Worm (Caenorhabditis elegans) whole organism, mixed stage, embryonic: ENCODE data around the gene scl-19.

ENCODE experiments used
- bed-3 ChIP-seq: fragments of 200-800 bp; sonication (Bioruptor generic); optimal IDR thresholded peaks from 3 replicates; lab custom pipeline; 2018; ENCODE audit warnings: mild to moderate bottlenecking, missing genetic modification characterization, moderate library complexity, missing compliant biosample characterization
- blmp-1 ChIP-seq: fragments of 150-350 bp; optimal IDR thresholded peaks from 2 replicates; lab custom pipeline; 2014; ENCODE audit warnings: missing biosample characterization, missing genetic modification characterization
- ceh-39 ChIP-seq: fragments of 150-350 bp; optimal IDR thresholded peaks from 2 replicates; lab custom pipeline; 2014; ENCODE audit warnings: missing biosample characterization, missing genetic modification characterization
- ceh-43 ChIP-seq: fragments of 200-800 bp; sonication (Bioruptor generic); optimal IDR thresholded peaks from 2 replicates; lab custom pipeline; 2018; ENCODE audit warnings: mild to moderate bottlenecking, missing genetic modification characterization, moderate library complexity, missing compliant biosample characterization
- ceh-83 ChIP-seq: fragments of 200-800 bp; sonication (Bioruptor generic); optimal IDR thresholded peaks from 2 replicates; lab custom pipeline; 2018; ENCODE audit warnings: mild to moderate bottlenecking, missing genetic modification characterization, missing compliant biosample characterization
- ces-1 ChIP-seq: fragments of 150-350 bp; optimal IDR thresholded peaks from 2 replicates; lab custom pipeline; 2014; ENCODE audit warnings: missing biosample characterization, missing genetic modification reagents, missing genetic modification characterization
- cnd-1 ChIP-seq: fragments of 200-800 bp; sonication (Bioruptor generic); optimal IDR thresholded peaks from 2 replicates; lab custom pipeline; 2018; ENCODE audit warnings: mild to moderate bottlenecking, missing genetic modification characterization, missing compliant biosample characterization
- drap-1 ChIP-seq: fragments of 200-800 bp; sonication (Bioruptor generic); optimal IDR thresholded peaks from 3 replicates; lab custom pipeline; 2018; ENCODE audit warnings: mild to moderate bottlenecking, missing genetic modification characterization, missing compliant biosample characterization
- elt-3 ChIP-seq: fragments of 150-350 bp; optimal IDR thresholded peaks from 2 replicates; lab custom pipeline; 2014; ENCODE audit warnings: missing biosample characterization, missing genetic modification characterization
- hlh-1 ChIP-seq: fragments of 150-350 bp; optimal IDR thresholded peaks from 2 replicates; lab custom pipeline; 2014; ENCODE audit warnings: missing biosample characterization, missing genetic modification reagents, missing genetic modification characterization
- lin-13 ChIP-seq: fragments of 150-350 bp; optimal IDR thresholded peaks from 2 replicates; lab custom pipeline; 2014; ENCODE audit warnings: missing biosample characterization, missing genetic modification characterization
- lin-32 ChIP-seq: fragments of 200-800 bp; sonication (Bioruptor generic); optimal IDR thresholded peaks from 2 replicates; lab custom pipeline; 2018; ENCODE audit warnings: mild to moderate bottlenecking, missing genetic modification characterization, missing compliant biosample characterization
- lsy-2 ChIP-seq: fragments of 150-350 bp; optimal IDR thresholded peaks from 2 replicates; lab custom pipeline; 2014; ENCODE audit warnings: missing biosample characterization, missing genetic modification characterization
- mab-5 ChIP-seq: fragments of 150-350 bp; optimal IDR thresholded peaks from 2 replicates; lab custom pipeline; 2014; ENCODE audit warnings: missing biosample characterization, missing genetic modification characterization
- mep-1 ChIP-seq: fragments of 150-350 bp; optimal IDR thresholded peaks from 2 replicates; lab custom pipeline; 2017; ENCODE audit warnings: missing biosample characterization, missing genetic modification reagents, missing genetic modification characterization, inconsistent platforms
- mls-2 ChIP-seq: sonication (generic microtip); optimal IDR thresholded peaks from 2 replicates; lab custom pipeline; 2016; ENCODE audit warnings: mild to moderate bottlenecking, missing genetic modification characterization, moderate library complexity, missing compliant biosample characterization
- nhr-12 ChIP-seq: fragments of 150-350 bp; optimal IDR thresholded peaks from 2 replicates; lab custom pipeline; 2014; ENCODE audit warnings: missing biosample characterization, missing genetic modification characterization
- nhr-2 ChIP-seq: fragments of 150-350 bp; optimal IDR thresholded peaks from 2 replicates; lab custom pipeline; 2014; ENCODE audit warnings: missing biosample characterization, missing genetic modification characterization
- nhr-237 ChIP-seq: fragments of 150-350 bp; optimal IDR thresholded peaks from 2 replicates; lab custom pipeline; 2014; ENCODE audit warnings: missing biosample characterization, missing genetic modification characterization
- nhr-28 ChIP-seq: fragments of 150-350 bp; optimal IDR thresholded peaks from 2 replicates; lab custom pipeline; 2014; ENCODE audit warnings: missing biosample characterization, missing genetic modification characterization
- nhr-76 ChIP-seq: sonication (generic microtip); optimal IDR thresholded peaks from 2 replicates; lab custom pipeline; 2017; ENCODE audit warnings: missing biosample characterization, missing genetic modification characterization
- pha-4 ChIP-seq: fragments of 150-350 bp; optimal IDR thresholded peaks from 2 replicates; lab custom pipeline; 2018; ENCODE audit warnings: missing biosample characterization, missing genetic modification reagents, missing genetic modification characterization
- sem-2 ChIP-seq: fragments of 200-800 bp; sonication (Bioruptor generic); optimal IDR thresholded peaks from 2 replicates; lab custom pipeline; 2018; ENCODE audit warnings: mild to moderate bottlenecking, missing genetic modification characterization, missing compliant biosample characterization
- snpc-4 ChIP-seq: fragments of 150-350 bp; optimal IDR thresholded peaks from 2 replicates; lab custom pipeline; 2014; ENCODE audit warnings: missing biosample characterization, missing genetic modification characterization
- sptf-1 ChIP-seq: sonication (generic microtip); optimal IDR thresholded peaks from 2 replicates; lab custom pipeline; 2017; ENCODE audit warnings: mild to moderate bottlenecking, missing genetic modification characterization, moderate library complexity, missing compliant biosample characterization
- tbx-8 ChIP-seq: fragments of 200-800 bp; sonication (Bioruptor generic); optimal IDR thresholded peaks from 2 replicates; lab custom pipeline; 2018; ENCODE audit warnings: mild to moderate bottlenecking, missing genetic modification characterization, moderate library complexity, missing compliant biosample characterization
- unc-39 ChIP-seq: fragments of 150-350 bp; optimal IDR thresholded peaks from 2 replicates; lab custom pipeline; 2014; ENCODE audit warnings: missing biosample characterization, missing genetic modification characterization
- unc-62 ChIP-seq: fragments of 150-350 bp; optimal IDR thresholded peaks from 2 replicates; lab custom pipeline; 2014; ENCODE audit warnings: missing biosample characterization, missing genetic modification reagents, missing genetic modification characterization
- zip-8 ChIP-seq: fragments of 150-350 bp; optimal IDR thresholded peaks from 2 replicates; lab custom pipeline; 2014; ENCODE audit warnings: missing biosample characterization, missing genetic modification characterization
- ztf-11 ChIP-seq: fragments of 150-350 bp; optimal IDR thresholded peaks from 2 replicates; lab custom pipeline; 2014; ENCODE audit warnings: missing biosample characterization, missing genetic modification characterization

Gene scl-19

ce11 chrV:18731579-18732041 lies at the start of gene scl-19, which contains the start of gene asp-18:
Gene scl-19, plus strand, starts transcription at chrV:18731991.
Gene asp-18, minus strand, starts transcription at chrV:18731679.
- TF ChIP-seq snpc-4 (no peak), nhr-237 (tag; lab: Kevin White, UChicago) (no peak), nhr-12 (tag; lab: Kevin White, UChicago) (no peak), ztf-11 (tag; lab: Kevin White, UChicago) (no peak), mep-1 (tag; lab: Kevin White, UChicago) (no peak), ceh-83 (no peak), unc-39 (tag; lab: Kevin White, UChicago) (no peak), nhr-28 (tag; lab: Kevin White, UChicago) (no peak), nhr-2 (no peak), hlh-1 (tag; lab: Kevin White, UChicago) (no peak), elt-3 (no peak), zip-8 (tag; lab: Kevin White, UChicago) (no peak), sptf-1 (tag; lab: Kevin White, UChicago) (no peak), lin-32 (GFP tag; lab: Kevin White, UChicago) (no peak), unc-62 (GFP tag; lab: Kevin White, UChicago) (no peak)

- TF ChIP-seq tbx-8 (GFP tag; lab: Kevin White, UChicago) (no peak), nhr-2 (no peak), ces-1 (GFP tag; lab: Kevin White, UChicago) (peak; percentile 28), ceh-43 (GFP tag; lab: Kevin White, UChicago) (no peak), unc-39 (tag; lab: Kevin White, UChicago) (no peak)
Observed at ce11 chrV:18684455-18684987, 47.3 kb upstream of the scl-19 start, which contains the start of gene Y69H2.17. Gene Y69H2.17, plus strand, starts transcription at chrV:18684937.

ce11 chrV:18687361-18687760 lies 44.4 kb upstream of the scl-19 start:
- no peak for TF ChIP-seq cnd-1
- TF ChIP-seq unc-62 (GFP tag; lab: Kevin White, UChicago): no peak
- no peak for TF ChIP-seq bed-3 (GFP tag; lab: Kevin White, UChicago)
- no peak for TF ChIP-seq blmp-1 (tag; lab: Kevin White, UChicago)
- TF ChIP-seq nhr-12 (tag; lab: Kevin White, UChicago): no peak
- TF ChIP-seq ceh-83: no peak
- no peak for TF ChIP-seq pha-4 (tag; lab: Kevin White, UChicago)
- TF ChIP-seq mab-5 (tag; lab: Kevin White, UChicago): no peak
- no peak for TF ChIP-seq tbx-8 (GFP tag; lab: Kevin White, UChicago)
- TF ChIP-seq nhr-28 (tag; lab: Kevin White, UChicago): no peak
- TF ChIP-seq mep-1 (tag; lab: Kevin White, UChicago): no peak
- no peak for TF ChIP-seq unc-39 (tag; lab: Kevin White, UChicago)
- no peak for TF ChIP-seq ceh-39 (tag; lab: Kevin White, UChicago)
- TF ChIP-seq drap-1: no peak

ce11 chrV:18689681-18690080 lies 42.1 kb upstream of the scl-19 start, which contains the start of the genes ubc-19 and Y69H2.7:
Gene ubc-19, minus strand, starts transcription at chrV:18689762.
Gene Y69H2.7, plus strand, starts transcription at chrV:18689989.
- TF ChIP-seq sptf-1 (tag; lab: Kevin White, UChicago) (peak; percentile 35), tbx-8 (GFP tag; lab: Kevin White, UChicago) (no peak), ceh-39 (tag; lab: Kevin White, UChicago) (peak; percentile 79), mls-2 (tag; lab: Kevin White, UChicago) (no peak), lin-13 (tag; lab: Kevin White, UChicago) (peak; percentile 4), lsy-2 (peak; percentile 23)

ce11 chrV:18695469-18695868 lies 36.3 kb upstream of the scl-19 start:
- TF ChIP-seq bed-3 (GFP tag; lab: Kevin White, UChicago): no peak
- no peak for TF ChIP-seq mab-5 (tag; lab: Kevin White, UChicago)
- no peak for TF ChIP-seq nhr-237 (tag; lab: Kevin White, UChicago)
- TF ChIP-seq nhr-12 (tag; lab: Kevin White, UChicago): no peak
- TF ChIP-seq nhr-2: no peak
- no peak for TF ChIP-seq elt-3
- no peak for TF ChIP-seq snpc-4
- no peak for TF ChIP-seq lin-13 (tag; lab: Kevin White, UChicago)
- no peak for TF ChIP-seq ceh-39 (tag; lab: Kevin White, UChicago)
- no peak for TF ChIP-seq tbx-8 (GFP tag; lab: Kevin White, UChicago)
- no peak for TF ChIP-seq lsy-2
- no peak for TF ChIP-seq nhr-76 (tag; lab: Kevin White, UChicago)
- no peak for TF ChIP-seq zip-8 (tag; lab: Kevin White, UChicago)
- TF ChIP-seq sem-2 (GFP tag; lab: Kevin White, UChicago): no peak
- no peak for TF ChIP-seq pha-4 (tag; lab: Kevin White, UChicago)
- TF ChIP-seq, all 35 proteins: peak for 0
